Worm (Caenorhabditis elegans) whole organism, mixed stage, embryonic: Measurements from ENCODE around the gene algn-11.

Source experiments
- bed-3 ChIP-seq: fragments of 200-800 bp; sonication (Bioruptor generic); optimal IDR thresholded peaks from 3 replicates; lab custom pipeline; 2018; ENCODE audit warnings: mild to moderate bottlenecking, missing genetic modification characterization, moderate library complexity, missing compliant biosample characterization
- blmp-1 ChIP-seq: fragments of 150-350 bp; optimal IDR thresholded peaks from 2 replicates; lab custom pipeline; 2014; ENCODE audit warnings: missing biosample characterization, missing genetic modification characterization
- ceh-43 ChIP-seq: fragments of 200-800 bp; sonication (Bioruptor generic); optimal IDR thresholded peaks from 2 replicates; lab custom pipeline; 2018; ENCODE audit warnings: mild to moderate bottlenecking, missing genetic modification characterization, moderate library complexity, missing compliant biosample characterization
- ces-1 ChIP-seq: fragments of 150-350 bp; optimal IDR thresholded peaks from 2 replicates; lab custom pipeline; 2014; ENCODE audit warnings: missing biosample characterization, missing genetic modification reagents, missing genetic modification characterization
- elt-1 ChIP-seq: sonication (generic microtip); optimal IDR thresholded peaks from 2 replicates; lab custom pipeline; 2017; ENCODE audit warnings: missing genetic modification characterization, mild to moderate bottlenecking, missing compliant biosample characterization, antibody characterized with exemption, moderate library complexity, borderline replicate concordance; ENCODE audit not compliant: insufficient read depth
- flh-1 ChIP-seq: fragments of 200-800 bp; sonication (Bioruptor generic); optimal IDR thresholded peaks from 2 replicates; lab custom pipeline; 2018; ENCODE audit warnings: mild to moderate bottlenecking, missing genetic modification characterization, moderate library complexity, missing compliant biosample characterization
- nhr-12 ChIP-seq: fragments of 150-350 bp; optimal IDR thresholded peaks from 2 replicates; lab custom pipeline; 2014; ENCODE audit warnings: missing biosample characterization, missing genetic modification characterization
- nhr-28 ChIP-seq: fragments of 150-350 bp; optimal IDR thresholded peaks from 2 replicates; lab custom pipeline; 2014; ENCODE audit warnings: missing biosample characterization, missing genetic modification characterization
- nhr-76 ChIP-seq: sonication (generic microtip); optimal IDR thresholded peaks from 2 replicates; lab custom pipeline; 2017; ENCODE audit warnings: missing biosample characterization, missing genetic modification characterization
- pha-4 ChIP-seq: fragments of 150-350 bp; optimal IDR thresholded peaks from 2 replicates; lab custom pipeline; 2018; ENCODE audit warnings: missing biosample characterization, missing genetic modification reagents, missing genetic modification characterization
- sem-2 ChIP-seq: fragments of 200-800 bp; sonication (Bioruptor generic); optimal IDR thresholded peaks from 2 replicates; lab custom pipeline; 2018; ENCODE audit warnings: mild to moderate bottlenecking, missing genetic modification characterization, missing compliant biosample characterization
- unc-39 ChIP-seq: fragments of 150-350 bp; optimal IDR thresholded peaks from 2 replicates; lab custom pipeline; 2014; ENCODE audit warnings: missing biosample characterization, missing genetic modification characterization

ce11 chrIII:7271083-7271482 lies 19.3 kb downstream of the algn-11 start:
- TF ChIP-seq ceh-43, result no peak
- no peak for TF ChIP-seq pha-4 (tag; lab: Kevin White, UChicago)
- TF ChIP-seq ces-1 (GFP tag; lab: Kevin White, UChicago), result no peak
- no peak for TF ChIP-seq elt-1 (tag; lab: Kevin White, UChicago)
- TF ChIP-seq nhr-28 (tag; lab: Kevin White, UChicago), result no peak
- no peak for TF ChIP-seq unc-39 (tag; lab: Kevin White, UChicago)
- TF ChIP-seq bed-3 (GFP tag; lab: Kevin White, UChicago), result no peak
- no peak for TF ChIP-seq flh-1
- no peak for TF ChIP-seq nhr-76 (tag; lab: Kevin White, UChicago)
- TF ChIP-seq sem-2 (GFP tag; lab: Kevin White, UChicago), result no peak
- TF ChIP-seq blmp-1, result no peak
- no peak for TF ChIP-seq nhr-12 (tag; lab: Kevin White, UChicago)
